Worm (Caenorhabditis elegans) whole organism, young adult: ENCODE measurements around the gene K09E2.2.
A peak's percentile ranks its signal among the peaks of the same experiment; 100 is the strongest.

ENCODE experiments used
- B0019.2 ChIP-seq: fragments of 200-800 bp; sonication (Bioruptor generic); conservative IDR thresholded peaks from 2 replicates; pipeline ENCODE4 v1.3.6; 2022; ENCODE audit warnings: missing genetic modification reagents, missing genetic modification characterization, missing compliant biosample characterization
- B0261.1 ChIP-seq: sonication (generic microtip); optimal IDR thresholded peaks from 2 replicates; lab custom pipeline; 2016; ENCODE audit warnings: mild to moderate bottlenecking, missing genetic modification characterization, moderate library complexity, missing compliant biosample characterization
- F10E7.11 ChIP-seq: sonication (generic microtip); optimal IDR thresholded peaks from 2 replicates; lab custom pipeline; 2017; ENCODE audit warnings: mild to moderate bottlenecking, missing genetic modification characterization, moderate library complexity, missing compliant biosample characterization
- F23B12.7 ChIP-seq: sonication (generic microtip); optimal IDR thresholded peaks from 2 replicates; lab custom pipeline; 2017; ENCODE audit warnings: missing genetic modification characterization, mild to moderate bottlenecking, missing compliant biosample characterization, antibody characterized with exemption, moderate library complexity; ENCODE audit not compliant: insufficient read depth
- F57A8.1 ChIP-seq: fragments of 200-800 bp; sonication (Bioruptor generic); optimal IDR thresholded peaks from 2 replicates; lab custom pipeline; 2018; ENCODE audit warnings: mild to moderate bottlenecking, missing genetic modification characterization, moderate library complexity, missing compliant biosample characterization
- F57C9.4 ChIP-seq: sonication (generic microtip); optimal IDR thresholded peaks from 2 replicates; lab custom pipeline; 2017; ENCODE audit warnings: mild to moderate bottlenecking, missing genetic modification characterization, missing compliant biosample characterization
- T07F8.4 ChIP-seq: sonication (generic microtip); optimal IDR thresholded peaks from 2 replicates; lab custom pipeline; 2016; ENCODE audit warnings: mild to moderate bottlenecking, missing genetic modification characterization, moderate library complexity, missing compliant biosample characterization
- Y53F4B.3 ChIP-seq: fragments of 200-800 bp; sonication (Bioruptor generic); IDR thresholded peaks from 2 replicates; pipeline ENCODE4 v1.3.6; 2022; ENCODE audit warnings: missing genetic modification reagents, missing genetic modification characterization, missing compliant biosample characterization
- Y53G8AR.9 ChIP-seq: fragments of 200-800 bp; sonication (Bioruptor generic); conservative IDR thresholded peaks from 2 replicates; pipeline ENCODE4 v1.3.6; 2022; ENCODE audit warnings: missing genetic modification reagents, missing genetic modification characterization, missing compliant biosample characterization
- Y56A3A.18 ChIP-seq: fragments of 200-800 bp; sonication (Bioruptor generic); IDR thresholded peaks from 2 replicates; pipeline ENCODE4 v1.3.6; 2022; ENCODE audit warnings: missing genetic modification reagents, missing genetic modification characterization, missing compliant biosample characterization
- Y67H2A.10 ChIP-seq: fragments of 200-800 bp; sonication (Bioruptor generic); conservative IDR thresholded peaks from 2 replicates; pipeline ENCODE4 v1.3.6; 2022; ENCODE audit warnings: missing genetic modification reagents, missing genetic modification characterization, missing compliant biosample characterization
- Y79H2A.3 ChIP-seq: fragments of 200-800 bp; sonication (Bioruptor generic); conservative IDR thresholded peaks from 2 replicates; pipeline ENCODE4 v1.3.6; 2022; ENCODE audit warnings: missing genetic modification reagents, missing genetic modification characterization, missing compliant biosample characterization
- akir-1 ChIP-seq: fragments of 200-800 bp; sonication (Bioruptor generic); optimal IDR thresholded peaks from 2 replicates; lab custom pipeline; 2018; ENCODE audit warnings: mild to moderate bottlenecking, missing genetic modification characterization, moderate library complexity, missing compliant biosample characterization
- ama-1 ChIP-seq, 3 experiments: fragments of 150-350 bp in 1 of 3; sonication (generic microtip) in 2 of 3; optimal IDR thresholded peaks; 2 replicates each; lab custom pipeline; 2014 to 2018; ENCODE audit warnings: missing biosample characterization in 2 of 3, missing genetic modification characterization in 2 of 3, missing genetic modification reagents in 2 of 3
- atf-7 ChIP-seq: sonication (generic microtip); optimal IDR thresholded peaks from 2 replicates; lab custom pipeline; 2017; ENCODE audit warnings: mild to moderate bottlenecking, missing genetic modification characterization, missing compliant biosample characterization
- attf-5 ChIP-seq: fragments of 200-800 bp; sonication (Bioruptor generic); optimal IDR thresholded peaks from 2 replicates; lab custom pipeline; 2018; ENCODE audit warnings: mild to moderate bottlenecking, missing genetic modification characterization, missing compliant biosample characterization
- attf-6 ChIP-seq: fragments of 200-800 bp; sonication (Bioruptor generic); IDR thresholded peaks from 2 replicates; pipeline ENCODE4 v1.3.6; 2022; ENCODE audit warnings: missing genetic modification reagents, missing genetic modification characterization, missing compliant biosample characterization
- bed-1 ChIP-seq: fragments of 200-800 bp; sonication (Bioruptor generic); IDR thresholded peaks from 2 replicates; pipeline ENCODE4 v1.3.6; 2022; ENCODE audit warnings: missing genetic modification reagents, missing genetic modification characterization, missing compliant biosample characterization
- bed-2 ChIP-seq: fragments of 200-800 bp; sonication (Bioruptor generic); IDR thresholded peaks from 2 replicates; pipeline ENCODE4 v1.3.6; 2022; ENCODE audit warnings: missing genetic modification reagents, missing genetic modification characterization, missing compliant biosample characterization
- ceh-40 ChIP-seq: fragments of 200-800 bp; sonication (Bioruptor generic); IDR thresholded peaks from 2 replicates; pipeline ENCODE4 v1.3.6; 2022; ENCODE audit warnings: missing genetic modification characterization, missing compliant biosample characterization
- chd-7 ChIP-seq: sonication (generic microtip); optimal IDR thresholded peaks from 2 replicates; lab custom pipeline; 2016; ENCODE audit warnings: mild to moderate bottlenecking, missing genetic modification characterization, moderate library complexity, missing compliant biosample characterization
- die-1 ChIP-seq: sonication (generic microtip); optimal IDR thresholded peaks from 2 replicates; lab custom pipeline; 2016; ENCODE audit warnings: missing genotype, mild to moderate bottlenecking, missing genetic modification characterization, missing compliant biosample characterization
- dox-1 ChIP-seq: fragments of 200-800 bp; sonication (Bioruptor generic); IDR thresholded peaks from 2 replicates; pipeline ENCODE4 v1.3.6; 2022; ENCODE audit warnings: missing genetic modification reagents, missing genetic modification characterization, missing compliant biosample characterization
- efl-1 ChIP-seq: fragments of 150-350 bp; optimal IDR thresholded peaks from 2 replicates; lab custom pipeline; 2014; ENCODE audit warnings: missing biosample characterization, missing genetic modification reagents, missing genetic modification characterization
- ets-4 ChIP-seq: fragments of 200-800 bp; sonication (Bioruptor generic); optimal IDR thresholded peaks from 2 replicates; lab custom pipeline; 2018; ENCODE audit warnings: mild to moderate bottlenecking, missing genetic modification characterization, missing compliant biosample characterization
- gei-17 ChIP-seq: fragments of 200-800 bp; sonication (Bioruptor generic); optimal IDR thresholded peaks from 2 replicates; lab custom pipeline; 2018; ENCODE audit warnings: mild to moderate bottlenecking, missing genetic modification characterization, missing compliant biosample characterization
- hsf-1 ChIP-seq: fragments of 200-800 bp; sonication (Bioruptor generic); IDR thresholded peaks from 2 replicates; pipeline ENCODE4 v1.3.6; 2022; ENCODE audit warnings: missing genetic modification reagents, missing genetic modification characterization, missing compliant biosample characterization
- lin-40 ChIP-seq: sonication (generic microtip); optimal IDR thresholded peaks from 2 replicates; lab custom pipeline; 2016; ENCODE audit warnings: missing genetic modification characterization, mild to moderate bottlenecking, missing compliant biosample characterization, missing genotype, missing genetic modification reagents
- lin-54 ChIP-seq: fragments of 200-800 bp; sonication (Bioruptor generic); optimal IDR thresholded peaks from 2 replicates; lab custom pipeline; 2018; ENCODE audit warnings: mild to moderate bottlenecking, missing genetic modification characterization, missing compliant biosample characterization
- lsy-27 ChIP-seq: sonication (generic microtip); optimal IDR thresholded peaks from 2 replicates; lab custom pipeline; 2017; ENCODE audit warnings: missing genetic modification characterization, mild to moderate bottlenecking, missing compliant biosample characterization, antibody characterized with exemption, missing genotype, borderline replicate concordance; ENCODE audit not compliant: insufficient read depth
- madf-10 ChIP-seq: sonication (generic microtip); optimal IDR thresholded peaks from 2 replicates; lab custom pipeline; 2016; ENCODE audit warnings: mild to moderate bottlenecking, missing genetic modification characterization, missing compliant biosample characterization
- madf-3 ChIP-seq: fragments of 200-800 bp; sonication (Bioruptor generic); IDR thresholded peaks from 2 replicates; pipeline ENCODE4 v1.3.6; 2022; ENCODE audit warnings: missing genetic modification reagents, missing genetic modification characterization, missing compliant biosample characterization
- madf-8 ChIP-seq: fragments of 200-800 bp; sonication (Bioruptor generic); conservative IDR thresholded peaks from 2 replicates; pipeline ENCODE4 v1.3.6; 2022; ENCODE audit warnings: missing genetic modification reagents, missing genetic modification characterization, missing compliant biosample characterization
- mcd-1 ChIP-seq: fragments of 200-800 bp; sonication (Bioruptor generic); IDR thresholded peaks from 2 replicates; pipeline ENCODE4 v1.3.6; 2022; ENCODE audit warnings: missing genetic modification reagents, missing genetic modification characterization, missing compliant biosample characterization
- nhr-90 ChIP-seq: sonication (generic microtip); optimal IDR thresholded peaks from 2 replicates; lab custom pipeline; 2016; ENCODE audit warnings: missing genotype, mild to moderate bottlenecking, missing genetic modification characterization, missing compliant biosample characterization
- pbrm-1 ChIP-seq: fragments of 200-800 bp; sonication (Bioruptor generic); IDR thresholded peaks from 2 replicates; pipeline ENCODE4 v1.3.6; 2022; ENCODE audit warnings: missing genetic modification reagents, missing genetic modification characterization, missing compliant biosample characterization
- rpc-1 ChIP-seq, 2 experiments: fragments of 150-350 bp in 1 of 2; sonication (generic microtip) in 1 of 2; optimal IDR thresholded peaks; 2 replicates each; lab custom pipeline; 2014 to 2018; ENCODE audit warnings: missing biosample characterization in 1 of 2, missing genetic modification characterization in 1 of 2, missing genetic modification reagents in 1 of 2, missing genotype in 1 of 2
- sdz-38 ChIP-seq: sonication (generic microtip); optimal IDR thresholded peaks from 2 replicates; lab custom pipeline; 2016; ENCODE audit warnings: missing genotype, missing genetic modification characterization, missing compliant biosample characterization
- snpc-4 ChIP-seq, 5 experiments: fragments of 150-350 bp in 1 of 5; sonication (generic microtip) in 4 of 5; optimal IDR thresholded peaks; 2 replicates each; lab custom pipeline; 2014 to 2018; ENCODE audit warnings: missing genetic modification characterization in 5 of 5, missing biosample characterization in 3 of 5, antibody characterized with exemption in 2 of 5, mild to moderate bottlenecking in 2 of 5, missing compliant biosample characterization in 2 of 5, missing genotype in 2 of 5, moderate library complexity in 2 of 5, missing genetic modification reagents in 1 of 5
- somi-1 ChIP-seq: fragments of 200-800 bp; sonication (Bioruptor generic); optimal IDR thresholded peaks from 2 replicates; lab custom pipeline; 2018; ENCODE audit warnings: mild to moderate bottlenecking, missing genetic modification characterization, missing compliant biosample characterization
- tbx-9 ChIP-seq: sonication (generic microtip); optimal IDR thresholded peaks from 2 replicates; lab custom pipeline; 2016; ENCODE audit warnings: borderline replicate concordance, missing genetic modification characterization, inconsistent platforms, missing compliant biosample characterization
- zfh-2 ChIP-seq: fragments of 200-800 bp; sonication (Bioruptor generic); conservative IDR thresholded peaks from 2 replicates; pipeline ENCODE4 v1.3.6; 2022; ENCODE audit warnings: missing genetic modification reagents, missing genetic modification characterization, missing compliant biosample characterization
- zim-3 ChIP-seq: sonication (generic microtip); optimal IDR thresholded peaks from 2 replicates; lab custom pipeline; 2017; ENCODE audit warnings: mild to moderate bottlenecking, missing genetic modification characterization, moderate library complexity, missing compliant biosample characterization
- ztf-18 ChIP-seq: sonication (generic microtip); optimal IDR thresholded peaks from 2 replicates; lab custom pipeline; 2016; ENCODE audit warnings: missing genotype, mild to moderate bottlenecking, missing genetic modification characterization, missing compliant biosample characterization
- ztf-25 ChIP-seq: fragments of 200-800 bp; sonication (Bioruptor generic); IDR thresholded peaks from 2 replicates; pipeline ENCODE4 v1.3.6; 2022; ENCODE audit warnings: missing genetic modification reagents, missing genetic modification characterization, missing compliant biosample characterization
- ztf-26 ChIP-seq: sonication (generic microtip); optimal IDR thresholded peaks from 2 replicates; lab custom pipeline; 2017; ENCODE audit warnings: missing genetic modification characterization, missing compliant biosample characterization
- ztf-6 ChIP-seq: fragments of 200-800 bp; sonication (Bioruptor generic); IDR thresholded peaks from 2 replicates; pipeline ENCODE4 v1.3.6; 2022; ENCODE audit warnings: missing genetic modification reagents, missing genetic modification characterization, missing compliant biosample characterization

K09E2.2 gene

DNA sequence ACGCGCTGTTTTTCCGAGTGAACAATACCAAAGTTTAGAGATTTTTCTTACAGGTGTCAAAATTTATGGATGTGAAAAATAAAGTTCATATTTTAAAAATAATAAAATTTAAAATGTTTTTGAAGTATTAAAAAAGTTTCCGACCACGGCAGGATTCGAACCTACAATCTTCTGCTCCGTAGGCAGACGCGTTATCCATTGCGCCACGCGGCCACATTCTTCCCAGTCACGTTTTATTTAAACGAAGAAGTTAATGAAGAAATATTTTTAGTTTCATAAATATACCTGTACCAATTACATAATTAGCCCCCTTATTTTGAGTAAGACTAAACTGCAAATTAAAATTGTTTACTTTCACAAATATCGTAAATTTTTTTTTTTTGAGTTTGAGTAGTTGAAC, 32.2 kb upstream of the K09E2.2 start (continued):
- no peak for TF ChIP-seq F10E7.11 (tag; lab: Kevin White, UChicago)
- no peak for TF ChIP-seq madf-8
- peak; percentile 65 for TF ChIP-seq F23B12.7 (tag; lab: Kevin White, UChicago)
- TF ChIP-seq akir-1 (GFP tag; lab: Kevin White, UChicago): no peak
- no peak for TF ChIP-seq lin-40 (tag; lab: Kevin White, UChicago)
- TF ChIP-seq ztf-18: peak; percentile 51
- no peak for TF ChIP-seq bed-1 (GFP tag; lab: Robert Waterston, UW)
- TF ChIP-seq atf-7 (tag; lab: Kevin White, UChicago): no peak
- no peak for TF ChIP-seq ztf-26 (tag; lab: Kevin White, UChicago)
- TF ChIP-seq tbx-9 (tag; lab: Kevin White, UChicago): no peak
- no peak for TF ChIP-seq F57A8.1 (GFP tag; lab: Kevin White, UChicago)
- TF ChIP-seq dox-1 (GFP tag; lab: Robert Waterston, UW): peak; percentile 41; the same call in 1 of the 2 replicates
- TF ChIP-seq Y67H2A.10 (GFP tag; lab: Robert Waterston, UW): no peak; the same call in 1 of the 2 replicates
- no peak for TF ChIP-seq somi-1 (GFP tag; lab: Kevin White, UChicago)
- no peak for TF ChIP-seq chd-7 (tag; lab: Kevin White, UChicago)
- TF ChIP-seq pbrm-1 (GFP tag; lab: Robert Waterston, UW): peak; percentile 82
- no peak for TF ChIP-seq efl-1 (GFP tag; lab: Kevin White, UChicago)
- TF ChIP-seq attf-6 (GFP tag; lab: Robert Waterston, UW): no peak
- peak; percentile 69 for TF ChIP-seq nhr-90 (tag; lab: Kevin White, UChicago)
- TF ChIP-seq madf-3 (GFP tag; lab: Robert Waterston, UW): no peak
- peak; percentile 86 for TF ChIP-seq B0261.1 (tag; lab: Kevin White, UChicago)
- TF ChIP-seq mcd-1 (GFP tag; lab: Robert Waterston, UW): no peak
- TF ChIP-seq rpc-1 (optimal IDR thresholded peaks at IDR 0.05; lab: Kevin White, UChicago): peak; percentile 92
- peak; percentile 98 for TF ChIP-seq rpc-1 (tag; optimal IDR thresholded peaks at IDR 0.05; lab: Kevin White, UChicago)
- peak; percentile 83 for TF ChIP-seq die-1 (tag; lab: Kevin White, UChicago)
- 0 out of 2 replicates have a peak, but pooled peaks have one; percentile 54 for TF ChIP-seq ceh-40 (GFP tag; lab: Robert Waterston, UW)
- TF ChIP-seq F57C9.4: no peak
- peak; percentile 6 for TF ChIP-seq attf-5 (GFP tag; lab: Kevin White, UChicago)
- no peak for TF ChIP-seq zfh-2 (GFP tag; lab: Robert Waterston, UW)
- TF ChIP-seq zim-3 (tag; lab: Kevin White, UChicago): no peak
- TF ChIP-seq lsy-27 (tag; lab: Kevin White, UChicago): no peak
- TF ChIP-seq Y56A3A.18: no peak
- TF ChIP-seq ztf-25 (GFP tag; lab: Robert Waterston, UW): peak; percentile 89
- TF ChIP-seq hsf-1 (GFP tag; lab: Robert Waterston, UW): no peak; the same call in 1 of the 2 replicates
- TF ChIP-seq gei-17 (GFP tag; lab: Kevin White, UChicago): no peak
- no peak for TF ChIP-seq Y53F4B.3
- peak; percentile 64 for TF ChIP-seq snpc-4 (GFP tag; optimal IDR thresholded peaks at IDR 0.05; lab: Kevin White, UChicago)
- TF ChIP-seq snpc-4 (tag; optimal IDR thresholded peaks at IDR 0.05; lab: Kevin White, UChicago): peak in 3 of 4 experiments; percentile 34 to 68 (median 36)
- no peak for TF ChIP-seq Y79H2A.3
- TF ChIP-seq sdz-38 (tag; lab: Kevin White, UChicago): no peak
- no peak for TF ChIP-seq B0019.2
- no peak for TF ChIP-seq ama-1 (optimal IDR thresholded peaks at IDR 0.05; lab: Kevin White, UChicago)
- peak; percentile 6 to 65 for TF ChIP-seq ama-1 (GFP tag; optimal IDR thresholded peaks at IDR 0.05; lab: Kevin White, UChicago)
- no peak for TF ChIP-seq ztf-6 (GFP tag; lab: Robert Waterston, UW)
- TF ChIP-seq ets-4 (GFP tag; lab: Kevin White, UChicago): no peak
- no peak for TF ChIP-seq Y53G8AR.9
- TF ChIP-seq madf-10 (tag; lab: Kevin White, UChicago): peak; percentile 45
- TF ChIP-seq lin-54 (GFP tag; lab: Kevin White, UChicago): peak; percentile 40
- no peak for TF ChIP-seq T07F8.4 (tag; lab: Kevin White, UChicago)
- no peak for TF ChIP-seq bed-2 (GFP tag; lab: Robert Waterston, UW)
